Worm (Caenorhabditis elegans) whole organism, late embryonic: Measurements from ENCODE around the gene scl-19.
"Not testable (repeated sequence)": the region's sequence is repeated elsewhere in the genome, so short reads cannot be mapped to it uniquely, and the experiment has no call there.

Experiments used
- K02D7.2 ChIP-seq: sonication (generic microtip); optimal IDR thresholded peaks from 2 replicates; lab custom pipeline; 2017; ENCODE audit warnings: mild to moderate bottlenecking, missing genetic modification characterization, missing compliant biosample characterization
- T23F11.4 ChIP-seq: fragments of 200-800 bp; sonication (Bioruptor generic); optimal IDR thresholded peaks from 2 replicates; lab custom pipeline; 2018; ENCODE audit warnings: mild to moderate bottlenecking, missing genetic modification characterization, missing compliant biosample characterization
- ama-1 ChIP-seq: fragments of 150-350 bp; optimal IDR thresholded peaks from 2 replicates; lab custom pipeline; 2014
- ceh-24 ChIP-seq: sonication (generic microtip); optimal IDR thresholded peaks from 2 replicates; lab custom pipeline; 2016; ENCODE audit warnings: mild to moderate bottlenecking, missing genetic modification characterization, missing compliant biosample characterization
- dve-1 ChIP-seq: sonication (generic microtip); optimal IDR thresholded peaks from 2 replicates; lab custom pipeline; 2017; ENCODE audit warnings: antibody characterized with exemption, mild to moderate bottlenecking, missing genetic modification characterization, missing compliant biosample characterization
- elt-2 ChIP-seq: sonication (generic microtip); optimal IDR thresholded peaks from 2 replicates; lab custom pipeline; 2016; ENCODE audit warnings: missing genetic modification reagents, missing genetic modification characterization, missing compliant biosample characterization
- hlh-8 ChIP-seq: sonication (generic microtip); optimal IDR thresholded peaks from 2 replicates; lab custom pipeline; 2016; ENCODE audit warnings: missing genotype, missing genetic modification characterization, missing compliant biosample characterization
- pag-3 ChIP-seq: sonication (generic microtip); optimal IDR thresholded peaks from 2 replicates; lab custom pipeline; 2016; ENCODE audit warnings: missing compliant biosample characterization, missing genetic modification characterization, borderline replicate concordance
- pha-4 ChIP-seq: fragments of 150-350 bp; optimal IDR thresholded peaks from 2 replicates; lab custom pipeline; 2018; ENCODE audit warnings: missing biosample characterization, missing genetic modification reagents, missing genetic modification characterization
- pros-1 ChIP-seq: fragments of 150-350 bp; optimal IDR thresholded peaks from 2 replicates; lab custom pipeline; 2014; ENCODE audit warnings: missing biosample characterization, missing genetic modification reagents, missing genetic modification characterization
- tbx-7 ChIP-seq: sonication (generic microtip); optimal IDR thresholded peaks from 2 replicates; lab custom pipeline; 2016; ENCODE audit warnings: missing genotype, missing genetic modification characterization, missing compliant biosample characterization
- unc-86 ChIP-seq: sonication (generic microtip); optimal IDR thresholded peaks from 2 replicates; lab custom pipeline; 2016; ENCODE audit warnings: missing genetic modification characterization, missing compliant biosample characterization

- not testable (repeated sequence) for TF ChIP-seq ama-1 (lab: Kevin White, UChicago); T23F11.4 (GFP tag; lab: Kevin White, UChicago); pros-1; ceh-24; elt-2 (tag; lab: Kevin White, UChicago); hlh-8 (tag; lab: Kevin White, UChicago); pag-3 (tag; lab: Kevin White, UChicago); K02D7.2; unc-86; dve-1; pha-4 (tag; lab: Kevin White, UChicago); tbx-7
These were observed 22.5 kb downstream of the scl-19 start, which contains the start of gene clec-254 for ce11 chrV:18754328-18754727.
